Worm (Caenorhabditis elegans) whole organism, L1 larva: Measurements from ENCODE around the gene nduf-2.2.

Experiments
- C04F5.9 ChIP-seq: sonication (generic microtip); optimal IDR thresholded peaks from 2 replicates; lab custom pipeline; 2016; ENCODE audit warnings: missing genetic modification characterization, missing compliant biosample characterization
- C16A3.4 ChIP-seq: fragments of 150-350 bp; optimal IDR thresholded peaks from 2 replicates; lab custom pipeline; 2014; ENCODE audit warnings: missing biosample characterization, missing genetic modification characterization
- Y116A8C.19 ChIP-seq: sonication (generic microtip); optimal IDR thresholded peaks from 2 replicates; lab custom pipeline; 2016; ENCODE audit warnings: missing compliant biosample characterization, missing genetic modification characterization, borderline replicate concordance
- aha-1 ChIP-seq: fragments of 150-350 bp; optimal IDR thresholded peaks from 2 replicates; lab custom pipeline; 2014; ENCODE audit warnings: missing biosample characterization, missing genetic modification characterization
- alr-1 ChIP-seq: fragments of 200-800 bp; sonication (Bioruptor generic); optimal IDR thresholded peaks from 2 replicates; lab custom pipeline; 2018; ENCODE audit warnings: borderline replicate concordance, mild to moderate bottlenecking, missing genetic modification characterization, missing compliant biosample characterization
- ama-1 ChIP-seq: fragments of 150-350 bp; optimal IDR thresholded peaks from 2 replicates; lab custom pipeline; 2014
- ceh-8 ChIP-seq: fragments of 200-800 bp; sonication (Bioruptor generic); optimal IDR thresholded peaks from 2 replicates; lab custom pipeline; 2018; ENCODE audit warnings: mild to moderate bottlenecking, missing genetic modification characterization, moderate library complexity, missing compliant biosample characterization
- ceh-88 ChIP-seq: fragments of 200-800 bp; sonication (Bioruptor generic); IDR thresholded peaks from 2 replicates; pipeline ENCODE4 v1.3.6; 2022; ENCODE audit warnings: missing genetic modification characterization, missing compliant biosample characterization
- dpl-1 ChIP-seq, 3 experiments: fragments of 150-350 bp in 2 of 3; sonication (generic microtip) in 1 of 3; optimal IDR thresholded peaks; 2 replicates each; lab custom pipeline; 2014 to 2017; ENCODE audit warnings: missing biosample characterization in 3 of 3, missing genetic modification characterization in 3 of 3, missing genetic modification reagents in 3 of 3
- efl-1 ChIP-seq, 4 experiments: fragments of 150-350 bp; optimal IDR thresholded peaks in 3 of 4; peaks in 1 of 4; 1 replicate in 1 of 4; 2 replicates in 3 of 4; lab custom pipeline; 2014; ENCODE audit warnings: missing biosample characterization in 2 of 4, missing genetic modification characterization in 2 of 4, missing genetic modification reagents in 2 of 4
- efl-3 ChIP-seq: fragments of 200-800 bp; sonication (Bioruptor generic); optimal IDR thresholded peaks from 2 replicates; lab custom pipeline; 2018; ENCODE audit warnings: mild to moderate bottlenecking, missing genetic modification characterization, missing compliant biosample characterization
- egl-13 ChIP-seq: sonication (generic microtip); optimal IDR thresholded peaks from 2 replicates; lab custom pipeline; 2016; ENCODE audit warnings: missing genotype, missing genetic modification reagents, missing genetic modification characterization, missing compliant biosample characterization
- egl-27 ChIP-seq, 2 experiments: fragments of 150-350 bp in 1 of 2; sonication (generic microtip); optimal IDR thresholded peaks; 3 replicates each; lab custom pipeline; 2017 to 2018; ENCODE audit warnings: missing biosample characterization in 2 of 2, missing genetic modification characterization in 2 of 2, missing genetic modification reagents in 2 of 2
- elt-2 ChIP-seq: sonication (generic microtip); optimal IDR thresholded peaks from 2 replicates; lab custom pipeline; 2016; ENCODE audit warnings: missing genetic modification characterization, mild to moderate bottlenecking, inconsistent platforms, missing compliant biosample characterization, missing genetic modification reagents
- elt-3 ChIP-seq, 6 experiments: fragments of 150-350 bp in 1 of 6; sonication (generic microtip); optimal IDR thresholded peaks; 2 replicates each; lab custom pipeline; 2017 to 2018; ENCODE audit warnings: missing biosample characterization in 6 of 6, missing genetic modification characterization in 6 of 6, inconsistent platforms in 1 of 6
- ets-5 ChIP-seq: fragments of 200-800 bp; sonication (Bioruptor generic); IDR thresholded peaks from 2 replicates; pipeline ENCODE4 v1.3.6; 2022; ENCODE audit warnings: missing genetic modification characterization, missing compliant biosample characterization
- fkh-4 ChIP-seq: sonication (generic microtip); optimal IDR thresholded peaks from 2 replicates; lab custom pipeline; 2016; ENCODE audit warnings: missing compliant biosample characterization, missing genetic modification characterization, borderline replicate concordance
- fkh-8 ChIP-seq: sonication (generic microtip); optimal IDR thresholded peaks from 2 replicates; lab custom pipeline; 2016; ENCODE audit warnings: mild to moderate bottlenecking, missing genetic modification characterization, missing compliant biosample characterization
- fos-1 ChIP-seq: fragments of 150-350 bp; optimal IDR thresholded peaks from 2 replicates; lab custom pipeline; 2014; ENCODE audit warnings: missing biosample characterization, missing genetic modification characterization
- grh-1 ChIP-seq: fragments of 200-800 bp; sonication (Bioruptor generic); IDR thresholded peaks from 2 replicates; pipeline ENCODE4 v1.3.6; 2022; ENCODE audit warnings: missing genetic modification reagents, missing genetic modification characterization, missing compliant biosample characterization
- hlh-17 ChIP-seq: fragments of 200-800 bp; sonication (Bioruptor generic); optimal IDR thresholded peaks from 2 replicates; lab custom pipeline; 2018; ENCODE audit warnings: missing genetic modification characterization, mild to moderate bottlenecking, missing compliant biosample characterization, moderate library complexity, borderline replicate concordance
- jun-1 ChIP-seq: fragments of 150-350 bp; optimal IDR thresholded peaks from 2 replicates; lab custom pipeline; 2014; ENCODE audit warnings: missing biosample characterization, missing genetic modification reagents, missing genetic modification characterization
- lin-14 ChIP-seq: fragments of 200-800 bp; sonication (Bioruptor generic); optimal IDR thresholded peaks from 2 replicates; lab custom pipeline; 2018; ENCODE audit warnings: mild to moderate bottlenecking, missing genetic modification characterization, moderate library complexity, missing compliant biosample characterization
- lin-15B ChIP-seq: fragments of 150-350 bp; sonication (generic microtip); optimal IDR thresholded peaks from 3 replicates; lab custom pipeline; 2014; ENCODE audit warnings: missing biosample characterization, missing genetic modification characterization
- lin-35 ChIP-seq, 2 experiments: fragments of 150-350 bp; optimal IDR thresholded peaks; 2 replicates each; lab custom pipeline; 2014; ENCODE audit warnings: missing biosample characterization in 2 of 2, missing genetic modification characterization in 2 of 2, missing genetic modification reagents in 2 of 2
- lin-39 ChIP-seq: fragments of 150-350 bp; optimal IDR thresholded peaks from 2 replicates; lab custom pipeline; 2014; ENCODE audit warnings: missing biosample characterization, missing genetic modification reagents, missing genetic modification characterization
- lsy-2 ChIP-seq, 2 experiments: fragments of 150-350 bp; optimal IDR thresholded peaks; 2 replicates each; lab custom pipeline; 2014; ENCODE audit warnings: missing biosample characterization in 2 of 2, missing genetic modification characterization in 2 of 2
- mab-9 ChIP-seq: fragments of 200-800 bp; sonication (Bioruptor generic); IDR thresholded peaks from 2 replicates; pipeline ENCODE4 v1.3.6; 2022; ENCODE audit warnings: missing genetic modification reagents, missing genetic modification characterization, missing compliant biosample characterization
- mef-2 ChIP-seq: fragments of 150-350 bp; optimal IDR thresholded peaks from 2 replicates; lab custom pipeline; 2014; ENCODE audit warnings: missing biosample characterization, missing genetic modification characterization
- nhr-12 ChIP-seq: sonication (generic microtip); optimal IDR thresholded peaks from 2 replicates; lab custom pipeline; 2017; ENCODE audit warnings: missing biosample characterization, missing genetic modification characterization
- nhr-19 ChIP-seq: fragments of 200-800 bp; sonication (Bioruptor generic); conservative IDR thresholded peaks from 2 replicates; pipeline ENCODE4 v1.3.6; 2022; ENCODE audit warnings: missing genetic modification characterization, missing compliant biosample characterization
- nhr-20 ChIP-seq: sonication (generic microtip); optimal IDR thresholded peaks from 2 replicates; lab custom pipeline; 2016; ENCODE audit warnings: mild to moderate bottlenecking, missing genetic modification characterization, missing compliant biosample characterization
- nhr-47 ChIP-seq: sonication (generic microtip); optimal IDR thresholded peaks from 2 replicates; lab custom pipeline; 2016; ENCODE audit warnings: mild to moderate bottlenecking, missing genetic modification characterization, moderate library complexity, missing compliant biosample characterization
- nhr-77 ChIP-seq: fragments of 150-350 bp; optimal IDR thresholded peaks from 2 replicates; lab custom pipeline; 2014; ENCODE audit warnings: missing biosample characterization, missing genetic modification characterization
- nhr-84 ChIP-seq: sonication (generic microtip); optimal IDR thresholded peaks from 2 replicates; lab custom pipeline; 2017; ENCODE audit warnings: missing biosample characterization, missing genetic modification characterization
- nhr-85 ChIP-seq: sonication (generic microtip); peaks from one replicate; lab custom pipeline; 2016; ENCODE audit warnings: missing genetic modification characterization, inconsistent platforms, missing compliant biosample characterization
- pax-3 ChIP-seq: fragments of 200-800 bp; sonication (Bioruptor generic); optimal IDR thresholded peaks from 2 replicates; lab custom pipeline; 2018; ENCODE audit warnings: mild to moderate bottlenecking, missing genetic modification characterization, moderate library complexity, missing compliant biosample characterization
- pqm-1 ChIP-seq: sonication (generic microtip); optimal IDR thresholded peaks from 3 replicates; lab custom pipeline; 2017; ENCODE audit warnings: missing biosample characterization, missing genetic modification characterization
- rnt-1 ChIP-seq: sonication (generic microtip); optimal IDR thresholded peaks from 2 replicates; lab custom pipeline; 2016; ENCODE audit warnings: mild to moderate bottlenecking, missing genetic modification characterization, moderate library complexity, missing compliant biosample characterization
- snu-23 ChIP-seq: sonication (generic microtip); optimal IDR thresholded peaks from 2 replicates; lab custom pipeline; 2016; ENCODE audit warnings: missing genetic modification characterization, missing compliant biosample characterization
- sox-4 ChIP-seq: sonication (generic microtip); optimal IDR thresholded peaks from 2 replicates; lab custom pipeline; 2016; ENCODE audit warnings: missing genetic modification characterization, missing compliant biosample characterization
- sup-37 ChIP-seq: fragments of 200-800 bp; sonication (Bioruptor generic); optimal IDR thresholded peaks from 2 replicates; lab custom pipeline; 2018; ENCODE audit warnings: mild to moderate bottlenecking, missing genetic modification characterization, missing compliant biosample characterization
- swsn-7 ChIP-seq: sonication (generic microtip); optimal IDR thresholded peaks from 2 replicates; lab custom pipeline; 2016; ENCODE audit warnings: missing genetic modification characterization, missing compliant biosample characterization
- unc-130 ChIP-seq: fragments of 150-350 bp; optimal IDR thresholded peaks from 2 replicates; lab custom pipeline; 2017; ENCODE audit warnings: missing biosample characterization, missing genetic modification characterization, inconsistent platforms
- unc-86 ChIP-seq: sonication (generic microtip); optimal IDR thresholded peaks from 2 replicates; lab custom pipeline; 2016; ENCODE audit warnings: missing genetic modification characterization, missing compliant biosample characterization
- unc-98 ChIP-seq: fragments of 200-800 bp; sonication (Bioruptor generic); IDR thresholded peaks from 2 replicates; pipeline ENCODE4 v1.3.6; 2022; ENCODE audit warnings: missing genetic modification characterization, missing compliant biosample characterization
- zip-4 ChIP-seq: fragments of 200-800 bp; sonication (Bioruptor generic); optimal IDR thresholded peaks from 2 replicates; lab custom pipeline; 2018; ENCODE audit warnings: mild to moderate bottlenecking, missing genetic modification characterization, moderate library complexity, missing compliant biosample characterization
- ztf-4 ChIP-seq: fragments of 150-350 bp; optimal IDR thresholded peaks from 2 replicates; lab custom pipeline; 2014; ENCODE audit warnings: missing biosample characterization, missing genetic modification characterization

The nduf-2.2 gene

DNA sequence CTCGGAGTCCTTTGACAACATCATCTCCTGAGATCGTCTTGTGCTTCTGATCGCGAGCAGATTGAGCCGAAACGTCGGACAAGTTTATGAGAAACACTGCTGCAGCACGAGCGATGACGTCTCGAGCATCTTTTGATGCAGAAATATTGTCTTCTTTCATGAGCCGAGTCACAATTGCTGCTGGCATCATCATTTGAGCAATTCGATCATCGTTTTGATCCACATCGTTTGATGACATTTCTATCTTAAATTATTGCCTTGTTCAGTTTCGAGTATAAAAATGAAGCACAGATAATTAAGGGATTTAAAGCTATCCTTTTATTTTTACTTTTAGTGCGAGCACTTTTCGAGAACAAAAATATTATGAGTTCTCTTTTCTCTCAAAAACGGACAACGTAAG, 2.4 kb upstream of the nduf-2.2 start, which contains the start of gene T26A5.8 (continued):
- no peak for TF ChIP-seq pqm-1 (tag; lab: Kevin White, UChicago)
- TF ChIP-seq mef-2 (tag; lab: Kevin White, UChicago), result no peak
- no peak for TF ChIP-seq dpl-1 (GFP tag; optimal IDR thresholded peaks at IDR 0.05; lab: Kevin White, UChicago)
- no peak for TF ChIP-seq pax-3 (tag; lab: Kevin White, UChicago)
- TF ChIP-seq nhr-19 (GFP tag; lab: Robert Waterston, UW), result 0 out of 2 replicates have a peak, but pooled peaks have one; percentile 2
- TF ChIP-seq nhr-85, result peak; percentile 9
- TF ChIP-seq unc-98, result no peak
- TF ChIP-seq mab-9 (GFP tag; lab: Robert Waterston, UW), result no peak
- TF ChIP-seq unc-86 (tag; lab: Kevin White, UChicago), result no peak
- TF ChIP-seq ztf-4 (tag; lab: Kevin White, UChicago), result peak; percentile 66
- TF ChIP-seq alr-1 (tag; lab: Kevin White, UChicago), result no peak
- no peak for TF ChIP-seq nhr-12 (tag; lab: Kevin White, UChicago)
- no peak for TF ChIP-seq egl-27 (tag; optimal IDR thresholded peaks at IDR 0.05; lab: Kevin White, UChicago)
- TF ChIP-seq egl-13 (tag; lab: Kevin White, UChicago), result no peak
- no peak for TF ChIP-seq sup-37
- TF ChIP-seq elt-2 (tag; lab: Kevin White, UChicago), result peak; percentile 1
- no peak for TF ChIP-seq ceh-8
- no peak for TF ChIP-seq nhr-77
- no peak for TF ChIP-seq unc-130 (tag; lab: Kevin White, UChicago)
- peak; percentile 5 for TF ChIP-seq rnt-1
- no peak for TF ChIP-seq aha-1
- TF ChIP-seq lsy-2 (tag; optimal IDR thresholded peaks at IDR 0.05; lab: Kevin White, UChicago), result no peak
- TF ChIP-seq ama-1 (lab: Kevin White, UChicago), result peak; percentile 68
- no peak for TF ChIP-seq fkh-8 (tag; lab: Kevin White, UChicago)
- no peak for TF ChIP-seq C04F5.9 (tag; lab: Kevin White, UChicago)

DNA sequence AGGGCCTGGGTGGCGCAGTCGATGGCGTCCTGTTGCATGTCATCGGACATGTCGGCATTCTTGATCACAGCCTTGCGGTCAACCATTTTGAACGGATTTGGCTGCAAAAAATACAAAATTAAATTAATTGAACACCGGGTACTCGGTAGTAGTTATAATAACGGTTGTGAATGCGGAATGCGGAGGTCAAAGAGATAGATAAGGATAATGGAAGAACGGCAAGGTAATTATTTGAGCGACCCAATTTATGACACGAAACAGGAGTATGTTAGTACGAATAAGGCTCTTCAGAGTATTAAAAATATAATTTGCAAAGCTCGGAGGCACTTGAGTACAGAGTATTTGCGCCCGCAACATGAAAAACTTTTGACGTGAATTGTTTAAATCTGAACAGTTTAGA, 1.3 kb upstream of the nduf-2.2 start, which contains the start of gene dlc-1:
Gene dlc-1 (minus strand): TSS at position 101 of the 400 bp plus-strand sequence.
- TF ChIP-seq efl-1 (optimal IDR thresholded peaks at IDR 0.05; lab: Kevin White, UChicago), result no peak
- TF ChIP-seq efl-1 (GFP tag; optimal IDR thresholded peaks at IDR 0.05 in 1 of 2; lab: Kevin White, UChicago), result peak in 1 of 2 experiments; percentile 57
- TF ChIP-seq lin-14 (GFP tag; lab: Kevin White, UChicago), result no peak
- no peak for TF ChIP-seq sox-4 (tag; lab: Kevin White, UChicago)
- no peak for TF ChIP-seq lin-35 (GFP tag; optimal IDR thresholded peaks at IDR 0.05; lab: Kevin White, UChicago)

DNA sequence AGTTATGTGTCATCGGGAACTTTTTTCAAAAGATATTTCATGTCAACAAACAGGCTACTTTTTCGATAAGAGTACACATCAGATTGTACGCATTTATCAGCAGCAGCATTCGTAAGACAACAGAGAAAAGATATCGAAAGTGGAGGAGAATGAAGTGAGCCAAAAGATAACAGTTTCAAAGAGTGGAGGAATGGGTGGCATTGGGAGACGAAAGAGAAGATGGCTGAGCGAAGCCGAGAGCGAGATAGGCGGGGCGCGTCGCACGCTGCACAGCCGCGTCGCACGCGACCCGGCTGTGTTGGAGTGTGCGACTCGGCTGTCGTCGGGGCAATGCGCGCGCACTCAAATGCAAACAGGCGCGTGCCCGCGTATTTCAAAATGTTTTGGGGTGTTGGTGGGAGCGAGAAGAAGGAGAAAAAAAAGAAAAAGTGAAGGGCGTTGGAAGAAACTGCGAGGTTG, 880 bp upstream of the nduf-2.2 start:
- TF ChIP-seq nhr-20 (tag; lab: Kevin White, UChicago), result peak; percentile 90
- TF ChIP-seq fkh-4 (tag; lab: Kevin White, UChicago), result peak; percentile 15
- peak; percentile 11 for TF ChIP-seq C04F5.9 (tag; lab: Kevin White, UChicago)
- TF ChIP-seq snu-23 (GFP tag; lab: Kevin White, UChicago), result peak; percentile 93
- peak; percentile 55 for TF ChIP-seq zip-4 (GFP tag; lab: Kevin White, UChicago)
- TF ChIP-seq hlh-17 (GFP tag; lab: Kevin White, UChicago), result no peak
- TF ChIP-seq grh-1 (GFP tag; lab: Robert Waterston, UW), result peak; percentile 58
- TF ChIP-seq lin-35 (GFP tag; optimal IDR thresholded peaks at IDR 0.05; lab: Kevin White, UChicago), result peak; percentile 79 to 83
- TF ChIP-seq ets-5 (GFP tag; lab: Robert Waterston, UW), result no peak
- TF ChIP-seq lin-39 (tag; lab: Kevin White, UChicago), result no peak
- peak; percentile 61 to 83 for TF ChIP-seq efl-1 (optimal IDR thresholded peaks at IDR 0.05; lab: Kevin White, UChicago)
- TF ChIP-seq efl-1 (GFP tag; optimal IDR thresholded peaks at IDR 0.05 in 1 of 2; lab: Kevin White, UChicago), result peak; percentile 80 to 98
- TF ChIP-seq sup-37, result peak; percentile 84
- peak; percentile 69 for TF ChIP-seq lin-15B (tag; lab: Kevin White, UChicago)
- TF ChIP-seq Y116A8C.19 (tag; lab: Kevin White, UChicago), result no peak
- TF ChIP-seq pqm-1 (tag; lab: Kevin White, UChicago), result peak; percentile 86
- TF ChIP-seq elt-3 (tag; optimal IDR thresholded peaks at IDR 0.05; lab: Kevin White, UChicago), result peak in 2 of 6 experiments; percentile 21 to 53
- TF ChIP-seq nhr-47 (tag; lab: Kevin White, UChicago), result peak; percentile 90
- no peak for TF ChIP-seq nhr-84 (tag; lab: Kevin White, UChicago)
- peak; percentile 62 for TF ChIP-seq ceh-8
- TF ChIP-seq egl-27 (tag; optimal IDR thresholded peaks at IDR 0.05; lab: Kevin White, UChicago), result no peak
- TF ChIP-seq jun-1, result peak; percentile 89
- no peak for TF ChIP-seq fos-1
- TF ChIP-seq efl-3, result peak; percentile 1
- peak; percentile 78 for TF ChIP-seq C16A3.4 (tag; lab: Kevin White, UChicago)
- peak; percentile 76 for TF ChIP-seq ceh-88 (GFP tag; lab: Robert Waterston, UW)
- TF ChIP-seq swsn-7 (tag; lab: Kevin White, UChicago), result peak; percentile 91
